Fruit fly (Drosophila melanogaster) whole organism, embryonic: ENCODE results near the gene CG12241.
A peak's percentile ranks its signal among the peaks of the same experiment; 100 is the strongest.

Experiments
- CG11247 ChIP-seq: fragments of 200-800 bp; sonication (Bioruptor generic); IDR thresholded peaks from 2 replicates; pipeline ENCODE4 v1.3.6; 2022; ENCODE audit warnings: missing biosample characterization, missing genetic modification characterization
- CG13123 ChIP-seq: fragments of 200-800 bp; sonication (Bioruptor generic); optimal IDR thresholded peaks from 2 replicates; lab custom pipeline; 2016; ENCODE audit warnings: missing biosample characterization, missing genetic modification characterization
- CG1647 ChIP-seq: fragments of 200-800 bp; sonication (Bioruptor generic); optimal IDR thresholded peaks from 3 replicates; lab custom pipeline; 2016; ENCODE audit warnings: missing biosample characterization, missing genetic modification characterization
- CG17802 ChIP-seq: fragments of 200-800 bp; sonication (Bioruptor generic); optimal IDR thresholded peaks from 2 replicates; lab custom pipeline; 2018; ENCODE audit warnings: missing biosample characterization, mild to moderate bottlenecking, missing genetic modification characterization, moderate library complexity
- CG2116 ChIP-seq: fragments of 200-800 bp; sonication (Bioruptor generic); optimal IDR thresholded peaks from 3 replicates; lab custom pipeline; 2018; ENCODE audit warnings: missing biosample characterization, mild to moderate bottlenecking, missing genetic modification characterization
- CG2120 ChIP-seq: fragments of 200-800 bp; sonication (Bioruptor generic); optimal IDR thresholded peaks from 3 replicates; lab custom pipeline; 2016; ENCODE audit warnings: missing biosample characterization, missing genetic modification characterization
- CG2129 ChIP-seq: fragments of 200-800 bp; sonication (Bioruptor generic); IDR thresholded peaks from 2 replicates; pipeline ENCODE4 v1.3.6; 2022; ENCODE audit warnings: missing biosample characterization, missing genetic modification characterization; ENCODE audit not compliant: partially characterized antibody
- CG30020 ChIP-seq: fragments of 200-800 bp; optimal IDR thresholded peaks from 2 replicates; lab custom pipeline; 2019; ENCODE audit warnings: missing biosample characterization, mild to moderate bottlenecking, missing genetic modification characterization, moderate library complexity
- CG32772 ChIP-seq: fragments of 200-800 bp; sonication (Bioruptor generic); IDR thresholded peaks from 2 replicates; pipeline ENCODE4 v1.3.6; 2022; ENCODE audit warnings: missing biosample characterization, missing genetic modification characterization
- CG3995 ChIP-seq: fragments of 200-800 bp; sonication (Bioruptor generic); optimal IDR thresholded peaks from 3 replicates; lab custom pipeline; 2016; ENCODE audit warnings: missing biosample characterization, missing genetic modification characterization
- CG4820 ChIP-seq: fragments of 200-800 bp; sonication (Bioruptor generic); optimal IDR thresholded peaks from 3 replicates; lab custom pipeline; 2016; ENCODE audit warnings: missing biosample characterization, missing genetic modification characterization
- CG6175 ChIP-seq: fragments of 200-800 bp; sonication (Bioruptor generic); IDR thresholded peaks from 3 replicates; pipeline ENCODE4 v1.3.6; 2022; ENCODE audit warnings: missing biosample characterization, missing genetic modification characterization
- CG6254 ChIP-seq: fragments of 200-800 bp; sonication (Bioruptor generic); optimal IDR thresholded peaks from 3 replicates; lab custom pipeline; 2017; ENCODE audit warnings: mild to moderate bottlenecking, missing biosample characterization, missing genetic modification reagents, missing genetic modification characterization
- CG7372 ChIP-seq: fragments of 200-800 bp; sonication (Bioruptor generic); IDR thresholded peaks from 2 replicates; pipeline ENCODE4 v1.3.6; 2022; ENCODE audit warnings: missing biosample characterization, missing genetic modification characterization
- CG8281 ChIP-seq: fragments of 200-800 bp; sonication (Bioruptor generic); optimal IDR thresholded peaks from 2 replicates; lab custom pipeline; 2018; ENCODE audit warnings: missing biosample characterization, mild to moderate bottlenecking, missing genetic modification characterization, moderate library complexity
- CG8765 ChIP-seq: fragments of 200-800 bp; sonication (Bioruptor generic); IDR thresholded peaks from 2 replicates; pipeline ENCODE4 v1.3.6; 2022; ENCODE audit warnings: missing biosample characterization, missing genetic modification characterization
- CG9727 ChIP-seq: fragments of 200-800 bp; sonication (Bioruptor generic); optimal IDR thresholded peaks from 3 replicates; lab custom pipeline; 2017; ENCODE audit warnings: missing biosample characterization, mild to moderate bottlenecking, missing genetic modification characterization
- CG9932 ChIP-seq: fragments of 200-800 bp; sonication (Bioruptor generic); IDR thresholded peaks from 2 replicates; pipeline ENCODE4 v1.3.6; 2022; ENCODE audit warnings: missing biosample characterization, missing genetic modification characterization
- Dip3 ChIP-seq: fragments of 200-800 bp; sonication (Bioruptor generic); optimal IDR thresholded peaks from 3 replicates; lab custom pipeline; 2016; ENCODE audit warnings: missing biosample characterization, missing genetic modification characterization
- Drgx ChIP-seq: fragments of 200-800 bp; sonication (Bioruptor generic); IDR thresholded peaks from 2 replicates; pipeline ENCODE4 v1.3.6; 2022; ENCODE audit warnings: missing biosample characterization, missing genetic modification characterization
- Lim3 ChIP-seq: fragments of 200-800 bp; sonication (Bioruptor generic); IDR thresholded peaks from 2 replicates; pipeline ENCODE4 v1.3.6; 2022; ENCODE audit warnings: missing biosample characterization, missing genetic modification characterization
- MBD-R2 ChIP-seq: fragments of 200-800 bp; sonication (Bioruptor generic); IDR thresholded peaks from 2 replicates; pipeline ENCODE4 v1.3.6; 2022; ENCODE audit warnings: missing biosample characterization, missing genetic modification characterization
- MTF-1 ChIP-seq: fragments of 200-800 bp; sonication (Bioruptor generic); optimal IDR thresholded peaks from 2 replicates; lab custom pipeline; 2018; ENCODE audit warnings: missing biosample characterization, mild to moderate bottlenecking, missing genetic modification characterization, borderline replicate concordance
- Mes4 ChIP-seq: fragments of 200-800 bp; sonication (Bioruptor generic); optimal IDR thresholded peaks from 2 replicates; lab custom pipeline; 2016; ENCODE audit warnings: missing biosample characterization, missing genetic modification characterization
- Myb ChIP-seq: fragments of 200-800 bp; sonication (Bioruptor generic); optimal IDR thresholded peaks from 2 replicates; lab custom pipeline; 2016; ENCODE audit warnings: missing biosample characterization, missing genetic modification characterization
- Scr ChIP-seq: fragments of 200-800 bp; sonication (Bioruptor generic); IDR thresholded peaks from 2 replicates; pipeline ENCODE4 v1.3.6; 2022; ENCODE audit warnings: missing biosample characterization, missing genetic modification characterization; ENCODE audit not compliant: partially characterized antibody
- Sox100B ChIP-seq: fragments of 200-800 bp; sonication (Bioruptor generic); optimal IDR thresholded peaks from 3 replicates; lab custom pipeline; 2018; ENCODE audit warnings: missing biosample characterization, mild to moderate bottlenecking, missing genetic modification characterization
- Stat92E ChIP-seq, 3 experiments: fragments of >200 bp in 2 of 3; fragments of 200-800 bp in 1 of 3; sonication (Bioruptor generic) in 1 of 3; optimal IDR thresholded peaks; 2 replicates each; lab custom pipeline; 2017 to 2019; ENCODE audit warnings: missing biosample characterization in 3 of 3, missing genetic modification characterization in 3 of 3, mild to moderate bottlenecking in 1 of 3, moderate library complexity in 1 of 3
- ase ChIP-seq: fragments of 200-800 bp; sonication (Bioruptor generic); IDR thresholded peaks from 3 replicates; pipeline ENCODE4 v1.3.6; 2022; ENCODE audit warnings: missing biosample characterization, missing genetic modification characterization
- cad ChIP-seq: fragments of >200 bp; optimal IDR thresholded peaks from 2 replicates; lab custom pipeline; 2017; ENCODE audit warnings: missing biosample characterization, missing genetic modification characterization
- corto ChIP-seq: fragments of 200-800 bp; sonication (Bioruptor generic); optimal IDR thresholded peaks from 2 replicates; lab custom pipeline; 2016; ENCODE audit warnings: missing biosample characterization, mild to moderate bottlenecking, missing genetic modification characterization, moderate library complexity
- crp ChIP-seq, 2 experiments: fragments of 200-800 bp; sonication (Bioruptor generic); optimal IDR thresholded peaks; 2 replicates in 1 of 2; 3 replicates in 1 of 2; lab custom pipeline; 2017; ENCODE audit warnings: missing biosample characterization in 2 of 2, missing genetic modification characterization in 2 of 2, mild to moderate bottlenecking in 1 of 2, moderate library complexity in 1 of 2
- dmrt11E ChIP-seq: fragments of 200-800 bp; sonication (Bioruptor generic); optimal IDR thresholded peaks from 3 replicates; lab custom pipeline; 2018; ENCODE audit warnings: missing biosample characterization, mild to moderate bottlenecking, missing genetic modification characterization, moderate library complexity
- fd96Cb ChIP-seq: fragments of 200-800 bp; sonication (Bioruptor generic); optimal IDR thresholded peaks from 2 replicates; lab custom pipeline; 2018; ENCODE audit warnings: missing biosample characterization, mild to moderate bottlenecking, missing genetic modification characterization, moderate library complexity
- gcm2 ChIP-seq: fragments of 200-800 bp; sonication (Bioruptor generic); optimal IDR thresholded peaks from 2 replicates; lab custom pipeline; 2016; ENCODE audit warnings: missing biosample characterization, missing genetic modification characterization
- lab ChIP-seq: fragments of 200-800 bp; sonication (Bioruptor generic); optimal IDR thresholded peaks from 3 replicates; lab custom pipeline; 2017; ENCODE audit warnings: missing biosample characterization, missing genetic modification characterization, mild to moderate bottlenecking, moderate library complexity, missing genetic modification reagents
- nom ChIP-seq: fragments of 200-800 bp; sonication (Bioruptor generic); optimal IDR thresholded peaks from 2 replicates; lab custom pipeline; 2017; ENCODE audit warnings: missing biosample characterization, missing genetic modification characterization, mild to moderate bottlenecking, moderate library complexity, missing genetic modification reagents
- p53 ChIP-seq: fragments of 200-800 bp; sonication (Bioruptor generic); optimal IDR thresholded peaks from 2 replicates; lab custom pipeline; 2016; ENCODE audit warnings: missing biosample characterization, missing genetic modification characterization
- pros ChIP-seq: fragments of 200-800 bp; sonication (Bioruptor generic); optimal IDR thresholded peaks from 3 replicates; lab custom pipeline; 2019; ENCODE audit warnings: missing biosample characterization, mild to moderate bottlenecking, missing genetic modification characterization, moderate library complexity
- psq ChIP-seq: fragments of 200-800 bp; sonication (Bioruptor generic); optimal IDR thresholded peaks from 2 replicates; lab custom pipeline; 2017; ENCODE audit warnings: missing biosample characterization, missing genetic modification characterization
- seq ChIP-seq: fragments of 200-800 bp; sonication (Bioruptor generic); IDR thresholded peaks from 2 replicates; pipeline ENCODE4 v1.3.6; 2022; ENCODE audit warnings: missing biosample characterization, missing genetic modification characterization
- shn ChIP-seq: fragments of 200-800 bp; sonication (Bioruptor generic); optimal IDR thresholded peaks from 3 replicates; lab custom pipeline; 2016; ENCODE audit warnings: missing biosample characterization, missing genetic modification characterization
- ssp ChIP-seq: fragments of 200-800 bp; sonication (Bioruptor generic); IDR thresholded peaks from 2 replicates; pipeline ENCODE4 v1.3.6; 2022; ENCODE audit warnings: missing biosample characterization, missing genetic modification characterization
- tio ChIP-seq: fragments of 200-800 bp; sonication (Bioruptor generic); optimal IDR thresholded peaks from 2 replicates; lab custom pipeline; 2017; ENCODE audit warnings: missing biosample characterization, missing genetic modification characterization, inconsistent platforms
- unpg ChIP-seq: fragments of 200-800 bp; sonication (Bioruptor generic); optimal IDR thresholded peaks from 3 replicates; lab custom pipeline; 2018; ENCODE audit warnings: missing biosample characterization, mild to moderate bottlenecking, missing genetic modification characterization, moderate library complexity
- vnd ChIP-seq: fragments of 200-800 bp; sonication (Bioruptor generic); IDR thresholded peaks from 3 replicates; pipeline ENCODE4 v1.3.6; 2022; ENCODE audit warnings: missing biosample characterization, missing genetic modification characterization; ENCODE audit not compliant: partially characterized antibody
- wek ChIP-seq: fragments of 200-800 bp; sonication (Bioruptor generic); optimal IDR thresholded peaks from 3 replicates; lab custom pipeline; 2018; ENCODE audit warnings: missing biosample characterization, mild to moderate bottlenecking, missing genetic modification characterization, moderate library complexity
- yki ChIP-seq: fragments of >200 bp; optimal IDR thresholded peaks from 3 replicates; lab custom pipeline; 2018

The CG12241 gene

DNA sequence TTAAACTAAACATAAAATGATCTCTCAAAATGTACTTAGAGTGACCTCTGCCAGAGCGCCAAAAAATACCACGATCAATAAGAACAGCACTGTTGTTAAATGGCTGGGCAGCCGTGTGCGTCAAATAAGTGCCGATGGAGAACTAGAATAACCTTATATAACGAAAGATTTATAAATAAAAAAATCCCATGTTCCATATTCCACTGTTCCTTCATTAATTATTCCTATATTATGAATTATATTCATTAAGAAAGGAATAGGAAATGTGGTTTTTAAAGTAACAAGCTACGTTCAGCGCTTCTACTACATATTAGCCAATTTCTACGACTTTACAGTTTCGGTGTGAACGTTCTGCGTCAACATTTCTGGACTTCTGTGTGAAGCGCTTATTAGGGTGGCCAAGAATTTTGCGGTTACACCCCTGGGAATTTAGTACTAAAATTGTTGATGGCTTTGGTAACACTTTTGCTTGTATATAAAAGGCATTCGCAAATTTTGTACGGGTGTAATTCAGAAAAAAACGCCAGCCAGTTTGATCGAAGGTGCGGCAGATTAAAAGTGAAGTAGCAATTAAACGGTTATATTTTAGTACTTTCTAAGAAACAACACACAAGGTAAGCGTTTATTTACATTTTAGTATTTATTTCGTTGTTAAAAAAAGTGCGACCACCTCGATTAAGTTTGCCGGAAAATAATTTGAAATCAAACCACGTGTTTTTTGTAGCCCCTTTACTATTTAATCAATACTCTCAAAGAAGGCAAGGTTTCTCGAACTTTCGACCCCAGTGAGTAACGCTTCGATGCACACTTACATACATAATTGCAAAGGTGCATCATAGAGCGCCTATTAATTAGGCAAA is 23.4 kb downstream of the CG12241 start, which contains the start of the genes tefu and Hsc70-4 (continued):
- peak; percentile 80 for TF ChIP-seq fd96Cb (tag; lab: Kevin White, UChicago)
- peak; percentile 36 for TF ChIP-seq MTF-1 (GFP tag; lab: Kevin White, UChicago)
- peak; percentile 63 for TF ChIP-seq CG13123 (GFP tag; lab: Kevin White, UChicago)
- TF ChIP-seq CG2120 (GFP tag; lab: Kevin White, UChicago): peak; percentile 84
- TF ChIP-seq CG4820 (GFP tag; lab: Kevin White, UChicago): peak; percentile 72
- TF ChIP-seq seq: peak; percentile 63
- no peak for TF ChIP-seq wek (GFP tag; lab: Kevin White, UChicago)
- TF ChIP-seq CG6254 (GFP tag; lab: Kevin White, UChicago): peak; percentile 1
- TF ChIP-seq nom: peak; percentile 64
- TF ChIP-seq CG8281 (tag; lab: Kevin White, UChicago): peak; percentile 31
- TF ChIP-seq CG11247: peak; percentile 48; the same call in 1 of the 2 replicates
- TF ChIP-seq Dip3 (GFP tag; lab: Kevin White, UChicago): peak; percentile 77
- no peak for TF ChIP-seq psq (GFP tag; lab: Kevin White, UChicago)
- TF ChIP-seq CG9727 (GFP tag; lab: Kevin White, UChicago): peak; percentile 74
- peak; percentile 1 for TF ChIP-seq p53
- peak; percentile 97 for TF ChIP-seq CG17802
- TF ChIP-seq unpg (GFP tag; lab: Kevin White, UChicago): peak; percentile 62
- TF ChIP-seq corto: no peak
- peak; percentile 79; the same call in 2 of the 3 replicates for TF ChIP-seq ase (GFP tag; lab: Robert Waterston, UW)
- no peak for TF ChIP-seq CG2129 (GFP tag; lab: Robert Waterston, UW)
- TF ChIP-seq CG8765 (GFP tag; lab: Robert Waterston, UW): peak; percentile 78
- peak; percentile 19 for TF ChIP-seq lab (GFP tag; lab: Kevin White, UChicago)
- TF ChIP-seq Lim3 (GFP tag; lab: Robert Waterston, UW): no peak
- peak; percentile 90 for TF ChIP-seq CG9932 (GFP tag; lab: Robert Waterston, UW)
- TF ChIP-seq vnd (GFP tag; lab: Robert Waterston, UW): no peak
- peak in 1 of 3 experiments; percentile 37 for TF ChIP-seq Stat92E (GFP tag; optimal IDR thresholded peaks at IDR 0.05; lab: Kevin White, UChicago)
- TF ChIP-seq CG7372 (GFP tag; lab: Robert Waterston, UW): peak; percentile 73
- TF ChIP-seq crp (GFP tag; optimal IDR thresholded peaks at IDR 0.05; lab: Kevin White, UChicago): peak in 1 of 2 experiments; percentile 48
- peak; percentile 18 for TF ChIP-seq Sox100B (GFP tag; lab: Kevin White, UChicago)
- TF ChIP-seq Drgx: peak; percentile 42; the same call in 1 of the 2 replicates
- TF ChIP-seq Scr: no peak
- peak; percentile 66; the same call in 2 of the 3 replicates for TF ChIP-seq CG6175 (GFP tag; lab: Robert Waterston, UW)
- peak; percentile 97 for TF ChIP-seq CG2116 (GFP tag; lab: Kevin White, UChicago)
- peak; percentile 83 for TF ChIP-seq CG1647
- peak; percentile 77 for TF ChIP-seq shn (GFP tag; lab: Kevin White, UChicago)
- TF ChIP-seq yki: no peak
- TF ChIP-seq dmrt11E: peak; percentile 73
- peak; percentile 46 for TF ChIP-seq gcm2
- peak; percentile 76 for TF ChIP-seq CG32772
- TF ChIP-seq cad: no peak
- peak; percentile 45 for TF ChIP-seq Mes4 (GFP tag; lab: Kevin White, UChicago)
- peak; percentile 6 for TF ChIP-seq CG3995
- TF ChIP-seq Myb (GFP tag; lab: Kevin White, UChicago): peak; percentile 50
- peak; percentile 99 for TF ChIP-seq ssp (GFP tag; lab: Robert Waterston, UW)
- TF ChIP-seq CG30020 (tag; lab: Kevin White, UChicago): peak; percentile 97
- no peak for TF ChIP-seq tio
- TF ChIP-seq pros: no peak
- TF ChIP-seq MBD-R2 (GFP tag; lab: Robert Waterston, UW): peak; percentile 58
